Worm (Caenorhabditis elegans) whole organism, L3 larva: ENCODE data around the gene F32D8.14.

Experiments used
- ceh-9 ChIP-seq: sonication (generic microtip); optimal IDR thresholded peaks from 2 replicates; lab custom pipeline; 2018; ENCODE audit warnings: missing biosample characterization, missing genetic modification characterization
- egl-5 ChIP-seq: fragments of 150-350 bp; optimal IDR thresholded peaks from 2 replicates; lab custom pipeline; 2017; ENCODE audit warnings: missing biosample characterization, missing genetic modification reagents, missing genetic modification characterization, inconsistent platforms
- elt-2 ChIP-seq: sonication (generic microtip); optimal IDR thresholded peaks from 2 replicates; lab custom pipeline; 2016; ENCODE audit warnings: missing genetic modification reagents, mild to moderate bottlenecking, missing genetic modification characterization, missing compliant biosample characterization
- elt-3 ChIP-seq, 3 experiments: fragments of 150-350 bp in 1 of 3; sonication (generic microtip) in 2 of 3; optimal IDR thresholded peaks; 2 replicates in 2 of 3; 4 replicates in 1 of 3; lab custom pipeline; 2014 to 2017; ENCODE audit warnings: missing biosample characterization in 3 of 3, missing genetic modification characterization in 3 of 3
- fkh-10 ChIP-seq: sonication (generic microtip); optimal IDR thresholded peaks from 2 replicates; lab custom pipeline; 2017; ENCODE audit warnings: missing biosample characterization, missing genetic modification reagents, missing genetic modification characterization
- fos-1 ChIP-seq: fragments of 150-350 bp; optimal IDR thresholded peaks from 2 replicates; lab custom pipeline; 2014; ENCODE audit warnings: missing biosample characterization, missing genetic modification characterization
- lin-39 ChIP-seq: fragments of 150-350 bp; optimal IDR thresholded peaks from 2 replicates; lab custom pipeline; 2018; ENCODE audit warnings: missing biosample characterization, missing genetic modification reagents, missing genetic modification characterization
- nhr-237 ChIP-seq: fragments of 150-350 bp; optimal IDR thresholded peaks from 2 replicates; lab custom pipeline; 2014; ENCODE audit warnings: missing biosample characterization, missing genetic modification characterization
- nhr-28 ChIP-seq: fragments of 150-350 bp; optimal IDR thresholded peaks from 2 replicates; lab custom pipeline; 2014; ENCODE audit warnings: missing biosample characterization, missing genetic modification characterization
- skn-1 ChIP-seq: fragments of 150-350 bp; optimal IDR thresholded peaks from 2 replicates; lab custom pipeline; 2014; ENCODE audit warnings: missing biosample characterization, missing genetic modification characterization
- snpc-4 ChIP-seq: fragments of 150-350 bp; optimal IDR thresholded peaks from 2 replicates; lab custom pipeline; 2014; ENCODE audit warnings: missing biosample characterization, missing genetic modification characterization

DNA sequence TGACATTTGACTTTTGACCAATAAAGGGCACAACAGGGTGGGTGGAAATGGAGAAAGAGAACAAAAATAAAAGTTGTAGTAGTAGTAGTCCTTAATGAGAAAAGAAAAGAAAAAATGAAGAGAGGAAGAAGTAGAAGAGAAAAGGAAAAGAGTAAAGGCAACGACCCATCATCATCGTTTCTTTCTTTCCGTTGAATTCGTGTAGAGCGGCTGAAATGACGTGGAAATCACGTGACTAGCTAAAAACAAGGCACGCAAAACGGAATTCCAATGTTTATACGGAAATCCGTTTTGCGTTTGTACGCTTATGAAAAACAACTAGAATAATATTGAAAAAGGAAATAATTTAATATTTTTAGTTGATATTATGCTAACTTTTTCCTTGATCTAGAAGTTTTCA is 27.0 kb downstream of the F32D8.14 start:
- TF ChIP-seq skn-1 (tag; lab: Kevin White, UChicago) (no peak), nhr-237 (tag; lab: Kevin White, UChicago) (no peak), egl-5 (tag; lab: Kevin White, UChicago) (no peak), snpc-4 (tag; lab: Kevin White, UChicago) (no peak), elt-2 (tag; lab: Kevin White, UChicago) (no peak), ceh-9 (no peak), nhr-28 (tag; lab: Kevin White, UChicago) (no peak), fos-1 (tag; lab: Kevin White, UChicago) (no peak), fkh-10 (peak; percentile 65), elt-3 (tag; optimal IDR thresholded peaks at IDR 0.05; lab: Kevin White, UChicago) (no peak), lin-39 (peak; percentile 11)
